Fruit fly (Drosophila melanogaster) whole organism, embryonic: Measurements from ENCODE around the gene ab.

Source experiments
- ATbp ChIP-seq: fragments of 200-800 bp; sonication (Bioruptor generic); optimal IDR thresholded peaks from 2 replicates; lab custom pipeline; 2017; ENCODE audit warnings: missing biosample characterization, mild to moderate bottlenecking, missing genetic modification characterization, missing genetic modification reagents
- Aef1 ChIP-seq: fragments of 200-800 bp; sonication (Bioruptor generic); IDR thresholded peaks from 3 replicates; pipeline ENCODE4 v1.3.6; 2022; ENCODE audit warnings: missing biosample characterization, missing genetic modification characterization
- Bdp1 ChIP-seq: fragments of 200-800 bp; sonication (Bioruptor generic); optimal IDR thresholded peaks from 3 replicates; lab custom pipeline; 2016; ENCODE audit warnings: missing biosample characterization, missing genetic modification characterization
- CG11247 ChIP-seq: fragments of 200-800 bp; sonication (Bioruptor generic); IDR thresholded peaks from 2 replicates; pipeline ENCODE4 v1.3.6; 2022; ENCODE audit warnings: missing biosample characterization, missing genetic modification characterization
- CG11456 ChIP-seq: fragments of 200-800 bp; sonication (Bioruptor generic); IDR thresholded peaks from 3 replicates; pipeline ENCODE4 v1.3.6; 2022; ENCODE audit warnings: missing biosample characterization, missing genetic modification characterization
- CG13624 ChIP-seq: fragments of 200-800 bp; sonication (Bioruptor generic); optimal IDR thresholded peaks from 2 replicates; lab custom pipeline; 2016; ENCODE audit warnings: missing biosample characterization, missing genetic modification characterization
- CG1603 ChIP-seq: fragments of 200-800 bp; sonication (Bioruptor generic); optimal IDR thresholded peaks from 2 replicates; lab custom pipeline; 2019; ENCODE audit warnings: missing biosample characterization, mild to moderate bottlenecking, missing genetic modification characterization, moderate library complexity
- CG17361 ChIP-seq: fragments of 200-800 bp; sonication (Bioruptor generic); IDR thresholded peaks from 3 replicates; pipeline ENCODE4 v1.3.6; 2022; ENCODE audit warnings: missing biosample characterization, missing genetic modification characterization
- CG1832 ChIP-seq: fragments of 200-800 bp; sonication (Bioruptor generic); optimal IDR thresholded peaks from 2 replicates; lab custom pipeline; 2017; ENCODE audit warnings: missing biosample characterization, mild to moderate bottlenecking, missing genetic modification characterization, inconsistent platforms
- CG4617 ChIP-seq: fragments of 200-800 bp; sonication (Bioruptor generic); optimal IDR thresholded peaks from 3 replicates; lab custom pipeline; 2016; ENCODE audit warnings: missing biosample characterization, missing genetic modification characterization, borderline replicate concordance
- CG7987 ChIP-seq: fragments of 200-800 bp; sonication (Bioruptor generic); optimal IDR thresholded peaks from 2 replicates; lab custom pipeline; 2018; ENCODE audit warnings: missing biosample characterization, mild to moderate bottlenecking, missing genetic modification characterization, moderate library complexity
- CG8924 ChIP-seq: fragments of 200-800 bp; optimal IDR thresholded peaks from 3 replicates; lab custom pipeline; 2019; ENCODE audit warnings: missing biosample characterization, mild to moderate bottlenecking, missing genetic modification characterization, moderate library complexity
- CG9215 ChIP-seq: fragments of 200-800 bp; sonication (Bioruptor generic); IDR thresholded peaks from 2 replicates; pipeline ENCODE4 v1.3.6; 2022; ENCODE audit warnings: missing biosample characterization, missing genetic modification characterization
- Ets65A ChIP-seq: fragments of 200-800 bp; sonication (Bioruptor generic); peaks from one replicate; lab custom pipeline; 2016; ENCODE audit warnings: missing biosample characterization, missing genetic modification characterization
- Hr51 ChIP-seq, 2 experiments: fragments of 200-800 bp; sonication (Bioruptor generic); optimal IDR thresholded peaks; 2 replicates in 1 of 2; 3 replicates in 1 of 2; lab custom pipeline; 2016 to 2018; ENCODE audit warnings: missing biosample characterization in 2 of 2, missing genetic modification characterization in 2 of 2, mild to moderate bottlenecking in 1 of 2, moderate library complexity in 1 of 2
- Jarid2 ChIP-seq: fragments of 200-800 bp; sonication (Bioruptor generic); optimal IDR thresholded peaks from 3 replicates; lab custom pipeline; 2017; ENCODE audit warnings: mild to moderate bottlenecking, missing biosample characterization, missing genetic modification reagents, missing genetic modification characterization
- MTF-1 ChIP-seq: fragments of 200-800 bp; sonication (Bioruptor generic); optimal IDR thresholded peaks from 2 replicates; lab custom pipeline; 2018; ENCODE audit warnings: missing biosample characterization, mild to moderate bottlenecking, missing genetic modification characterization, borderline replicate concordance
- Nf-YA ChIP-seq: fragments of 200-800 bp; sonication (Bioruptor generic); IDR thresholded peaks from 2 replicates; pipeline ENCODE4 v1.3.6; 2022; ENCODE audit warnings: missing biosample characterization, missing genetic modification characterization
- Nf-YB ChIP-seq: fragments of 200-800 bp; sonication (Bioruptor generic); optimal IDR thresholded peaks from 3 replicates; lab custom pipeline; 2019; ENCODE audit warnings: missing biosample characterization, mild to moderate bottlenecking, missing genetic modification characterization, moderate library complexity
- Opbp ChIP-seq: fragments of 200-800 bp; sonication (Bioruptor generic); IDR thresholded peaks from 3 replicates; pipeline ENCODE4 v1.3.6; 2022; ENCODE audit warnings: missing biosample characterization, missing genetic modification characterization; ENCODE audit not compliant: partially characterized antibody
- Sox102F ChIP-seq: fragments of 200-800 bp; sonication (Bioruptor generic); optimal IDR thresholded peaks from 2 replicates; lab custom pipeline; 2018; ENCODE audit warnings: missing biosample characterization, mild to moderate bottlenecking, missing genetic modification characterization, moderate library complexity
- Sry-δ ChIP-seq: fragments of 200-800 bp; sonication (Bioruptor generic); optimal IDR thresholded peaks from 2 replicates; lab custom pipeline; 2016; ENCODE audit warnings: missing biosample characterization, missing genetic modification characterization
- Ssrp ChIP-seq: fragments of 200-800 bp; sonication (Bioruptor generic); optimal IDR thresholded peaks from 2 replicates; lab custom pipeline; 2018; ENCODE audit warnings: missing biosample characterization, mild to moderate bottlenecking, missing genetic modification characterization, moderate library complexity
- az2 ChIP-seq: fragments of 200-800 bp; sonication (Bioruptor generic); optimal IDR thresholded peaks from 3 replicates; lab custom pipeline; 2016; ENCODE audit warnings: missing biosample characterization, missing genetic modification characterization
- br ChIP-seq: fragments of >200 bp; optimal IDR thresholded peaks from 2 replicates; lab custom pipeline; 2017
- da ChIP-seq: fragments of 200-800 bp; sonication (Bioruptor generic); optimal IDR thresholded peaks from 2 replicates; lab custom pipeline; 2016; ENCODE audit warnings: missing biosample characterization, missing genetic modification characterization
- dmrt99B ChIP-seq: fragments of 200-800 bp; sonication (Bioruptor generic); optimal IDR thresholded peaks from 2 replicates; lab custom pipeline; 2018; ENCODE audit warnings: missing biosample characterization, mild to moderate bottlenecking, missing genetic modification characterization, moderate library complexity
- dysf ChIP-seq: fragments of 200-800 bp; sonication (Bioruptor generic); IDR thresholded peaks from 3 replicates; pipeline ENCODE4 v1.3.6; 2022; ENCODE audit warnings: missing biosample characterization, missing genetic modification characterization
- en ChIP-seq: fragments of 200-800 bp; sonication (Bioruptor generic); optimal IDR thresholded peaks from 2 replicates; lab custom pipeline; 2016; ENCODE audit warnings: missing biosample characterization, missing genetic modification characterization
- ewg ChIP-seq: fragments of 200-800 bp; sonication (Bioruptor generic); optimal IDR thresholded peaks from 3 replicates; lab custom pipeline; 2017; ENCODE audit warnings: mild to moderate bottlenecking, missing biosample characterization, missing genetic modification reagents, missing genetic modification characterization
- gcm2 ChIP-seq: fragments of 200-800 bp; sonication (Bioruptor generic); optimal IDR thresholded peaks from 2 replicates; lab custom pipeline; 2016; ENCODE audit warnings: missing biosample characterization, missing genetic modification characterization
- gem ChIP-seq: fragments of 200-800 bp; sonication (Bioruptor generic); optimal IDR thresholded peaks from 2 replicates; lab custom pipeline; 2019; ENCODE audit warnings: missing biosample characterization, mild to moderate bottlenecking, missing genetic modification characterization, moderate library complexity
- grau ChIP-seq: fragments of 200-800 bp; optimal IDR thresholded peaks from 3 replicates; lab custom pipeline; 2019; ENCODE audit warnings: missing biosample characterization, mild to moderate bottlenecking, missing genetic modification characterization, moderate library complexity
- insv ChIP-seq, 2 experiments: fragments of 200-800 bp; sonication (Bioruptor generic); optimal IDR thresholded peaks; 3 replicates each; lab custom pipeline; 2016 to 2018; ENCODE audit warnings: missing biosample characterization in 2 of 2, missing genetic modification characterization in 2 of 2
- jing ChIP-seq: fragments of 200-800 bp; sonication (Bioruptor generic); optimal IDR thresholded peaks from 2 replicates; lab custom pipeline; 2018; ENCODE audit warnings: missing biosample characterization, mild to moderate bottlenecking, missing genetic modification characterization
- jumu ChIP-seq: fragments of 200-800 bp; sonication (Bioruptor generic); optimal IDR thresholded peaks from 3 replicates; lab custom pipeline; 2016; ENCODE audit warnings: missing biosample characterization, missing genetic modification characterization
- kah ChIP-seq: fragments of 200-800 bp; sonication (Bioruptor generic); optimal IDR thresholded peaks from 2 replicates; lab custom pipeline; 2018; ENCODE audit warnings: missing biosample characterization, mild to moderate bottlenecking, missing genetic modification characterization
- lov ChIP-seq, 2 experiments: fragments of 200-800 bp in 1 of 2; fragments of >200 bp in 1 of 2; sonication (Bioruptor generic) in 1 of 2; IDR thresholded peaks in 1 of 2; optimal IDR thresholded peaks in 1 of 2; 2 replicates in 1 of 2; 3 replicates in 1 of 2; pipeline versions ENCODE4 v1.3.6 to Lab custom; 2017 to 2022; ENCODE audit warnings: missing biosample characterization in 1 of 2, missing genetic modification characterization in 1 of 2
- nmo ChIP-seq: fragments of 200-800 bp; sonication (Bioruptor generic); optimal IDR thresholded peaks from 2 replicates; lab custom pipeline; 2018; ENCODE audit warnings: missing biosample characterization, mild to moderate bottlenecking, missing genetic modification characterization, moderate library complexity
- otp ChIP-seq: fragments of 200-800 bp; sonication (Bioruptor generic); IDR thresholded peaks from 3 replicates; pipeline ENCODE4, ENCODE4 v1.3.6; 2022; ENCODE audit warnings: missing biosample characterization, missing genetic modification characterization
- peb ChIP-seq: fragments of 200-800 bp; sonication (Bioruptor generic); IDR thresholded peaks from 2 replicates; pipeline ENCODE4 v1.3.6; 2022; ENCODE audit warnings: missing biosample characterization, missing genetic modification characterization
- seq ChIP-seq: fragments of 200-800 bp; sonication (Bioruptor generic); IDR thresholded peaks from 2 replicates; pipeline ENCODE4 v1.3.6; 2022; ENCODE audit warnings: missing biosample characterization, missing genetic modification characterization
- sim ChIP-seq: fragments of 200-800 bp; sonication (Bioruptor generic); IDR thresholded peaks from 2 replicates; pipeline ENCODE4 v1.3.6; 2022; ENCODE audit warnings: missing biosample characterization, missing genetic modification characterization
- sisA ChIP-seq: fragments of 200-800 bp; sonication (Bioruptor generic); IDR thresholded peaks from 2 replicates; pipeline ENCODE4 v1.3.6; 2022; ENCODE audit warnings: missing biosample characterization, missing genetic modification characterization
- sob ChIP-seq: fragments of 200-800 bp; sonication (Bioruptor generic); IDR thresholded peaks from 2 replicates; pipeline ENCODE4 v1.3.6; 2022; ENCODE audit warnings: missing biosample characterization, missing genetic modification characterization
- sug ChIP-seq: fragments of 200-800 bp; optimal IDR thresholded peaks from 2 replicates; lab custom pipeline; 2019; ENCODE audit warnings: missing biosample characterization, mild to moderate bottlenecking, missing genetic modification characterization, moderate library complexity
- trem ChIP-seq: fragments of 200-800 bp; optimal IDR thresholded peaks from 3 replicates; lab custom pipeline; 2019; ENCODE audit warnings: missing biosample characterization, mild to moderate bottlenecking, missing genetic modification characterization, moderate library complexity
- trh ChIP-seq: fragments of 200-800 bp; sonication (Bioruptor generic); optimal IDR thresholded peaks from 2 replicates; lab custom pipeline; 2016; ENCODE audit warnings: missing biosample characterization, missing genetic modification characterization
- wek ChIP-seq: fragments of 200-800 bp; sonication (Bioruptor generic); optimal IDR thresholded peaks from 3 replicates; lab custom pipeline; 2018; ENCODE audit warnings: missing biosample characterization, mild to moderate bottlenecking, missing genetic modification characterization, moderate library complexity
- zen ChIP-seq: fragments of 200-800 bp; sonication (Bioruptor generic); optimal IDR thresholded peaks from 3 replicates; lab custom pipeline; 2018; ENCODE audit warnings: missing biosample characterization, mild to moderate bottlenecking, missing genetic modification characterization, moderate library complexity

The ab gene

DNA sequence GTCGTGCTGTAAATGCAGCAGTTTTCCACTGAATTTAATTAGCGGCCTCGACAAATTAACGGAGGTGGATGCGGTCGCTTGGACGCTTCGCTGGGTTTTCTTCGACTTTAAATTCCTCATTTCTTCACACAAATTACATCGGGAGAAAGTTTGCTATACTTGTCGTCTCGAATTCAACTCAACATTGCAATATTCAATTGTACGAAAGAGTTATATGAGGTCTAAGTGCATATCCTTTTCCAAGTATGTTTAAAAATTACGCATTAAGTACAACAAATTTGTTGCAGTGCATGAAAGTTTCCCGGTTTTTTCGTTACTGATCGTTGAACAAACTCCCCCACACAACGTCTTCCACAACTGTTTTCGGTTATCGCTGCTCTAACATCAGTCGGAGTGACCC, 17.8 kb upstream of the ab start (continued):
- 0 out of 2 replicates have a peak, but pooled peaks have one; percentile 32 for TF ChIP-seq Nf-YA (GFP tag; lab: Robert Waterston, UW)
- peak; percentile 78 for TF ChIP-seq az2 (GFP tag; lab: Kevin White, UChicago)
- no peak for TF ChIP-seq kah (GFP tag; lab: Kevin White, UChicago)
- TF ChIP-seq CG13624 (GFP tag; lab: Kevin White, UChicago), result no peak
- TF ChIP-seq dysf (GFP tag; lab: Robert Waterston, UW), result peak; percentile 66; the same call in 2 of the 3 replicates
- peak in 1 of 2 experiments; percentile 22 for TF ChIP-seq Hr51 (GFP tag; optimal IDR thresholded peaks at IDR 0.05; lab: Kevin White, UChicago)
- TF ChIP-seq Jarid2 (GFP tag; lab: Kevin White, UChicago), result no peak
- peak; percentile 57 for TF ChIP-seq CG17361 (GFP tag; lab: Robert Waterston, UW)
- TF ChIP-seq trh (GFP tag; lab: Kevin White, UChicago), result no peak
- TF ChIP-seq da (GFP tag; lab: Kevin White, UChicago), result no peak
- TF ChIP-seq seq (GFP tag; lab: Robert Waterston, UW), result no peak
- TF ChIP-seq CG9215 (GFP tag; lab: Robert Waterston, UW), result no peak
- TF ChIP-seq CG1832 (GFP tag; lab: Kevin White, UChicago), result no peak
- peak; percentile 90 for TF ChIP-seq Sox102F (GFP tag; lab: Kevin White, UChicago)
- TF ChIP-seq CG11456 (GFP tag; lab: Robert Waterston, UW), result 0 out of 3 replicates have a peak, but pooled peaks have one; percentile 27
- TF ChIP-seq jumu (GFP tag; lab: Kevin White, UChicago), result no peak
- TF ChIP-seq en, result no peak
- TF ChIP-seq Sry-δ, result peak; percentile 5
- TF ChIP-seq CG4617, result no peak
- peak; percentile 92 for TF ChIP-seq CG1603 (tag; lab: Kevin White, UChicago)
- TF ChIP-seq br (lab: Kevin White, UChicago), result no peak
- TF ChIP-seq Ets65A (GFP tag; lab: Kevin White, UChicago), result peak; percentile 83
- TF ChIP-seq gem (tag; lab: Kevin White, UChicago), result peak; percentile 85
- TF ChIP-seq Aef1, result 0 out of 3 replicates have a peak, but pooled peaks have one; percentile 19
- peak; percentile 32 for TF ChIP-seq Nf-YB
- no peak for TF ChIP-seq insv (GFP tag; optimal IDR thresholded peaks at IDR 0.05; lab: Kevin White, UChicago)
- no peak for TF ChIP-seq Opbp
- TF ChIP-seq MTF-1, result no peak
- no peak for TF ChIP-seq gcm2 (GFP tag; lab: Kevin White, UChicago)
- peak; percentile 69 for TF ChIP-seq CG8924
- TF ChIP-seq sug (tag; lab: Kevin White, UChicago), result no peak
- TF ChIP-seq ewg (GFP tag; lab: Kevin White, UChicago), result peak; percentile 67
- TF ChIP-seq nmo (GFP tag; lab: Kevin White, UChicago), result peak; percentile 57
- peak; percentile 66 for TF ChIP-seq grau (tag; lab: Kevin White, UChicago)
- no peak for TF ChIP-seq CG11247 (GFP tag; lab: Robert Waterston, UW)
- TF ChIP-seq sim (GFP tag; lab: Robert Waterston, UW), result no peak
- TF ChIP-seq CG7987 (GFP tag; lab: Kevin White, UChicago), result no peak
- TF ChIP-seq otp, result peak; percentile 53; the same call in 1 of the 3 replicates
- peak; percentile 27 for TF ChIP-seq zen
- TF ChIP-seq dmrt99B, result peak; percentile 70
- TF ChIP-seq trem (tag; lab: Kevin White, UChicago), result peak; percentile 20
- TF ChIP-seq sisA (GFP tag; lab: Robert Waterston, UW), result peak; percentile 70
- TF ChIP-seq peb (GFP tag; lab: Robert Waterston, UW), result peak; percentile 42; the same call in 1 of the 2 replicates
- peak; percentile 37 for TF ChIP-seq Bdp1
- TF ChIP-seq jing, result peak; percentile 70
- no peak for TF ChIP-seq lov (optimal IDR thresholded peaks at IDR 0.05; lab: Kevin White, UChicago)
- TF ChIP-seq lov (GFP tag; IDR thresholded peaks at IDR 0.05; lab: Robert Waterston, UW), result 0 out of 3 replicates have a peak, but pooled peaks have one; percentile 67
- peak; percentile 79 for TF ChIP-seq Ssrp (tag; lab: Kevin White, UChicago)
- TF ChIP-seq sob (GFP tag; lab: Robert Waterston, UW), result peak; percentile 43; the same call in 1 of the 2 replicates
- TF ChIP-seq ATbp, result peak; percentile 84
- TF ChIP-seq wek (GFP tag; lab: Kevin White, UChicago), result peak; percentile 63
